Fruit fly (Drosophila melanogaster): ENCODE results near the gene flr.
A peak's percentile ranks its signal among the peaks of the same experiment; 100 is the strongest.

flr gene

dm6 chr3L:13451562-13451961, 38.9 kb downstream of the flr start:
- TF ChIP-seq CG17801 (GFP tag; optimal IDR thresholded peaks at IDR 0.05; ENCODE audit: partially characterized antibody), result no peak

DNA sequence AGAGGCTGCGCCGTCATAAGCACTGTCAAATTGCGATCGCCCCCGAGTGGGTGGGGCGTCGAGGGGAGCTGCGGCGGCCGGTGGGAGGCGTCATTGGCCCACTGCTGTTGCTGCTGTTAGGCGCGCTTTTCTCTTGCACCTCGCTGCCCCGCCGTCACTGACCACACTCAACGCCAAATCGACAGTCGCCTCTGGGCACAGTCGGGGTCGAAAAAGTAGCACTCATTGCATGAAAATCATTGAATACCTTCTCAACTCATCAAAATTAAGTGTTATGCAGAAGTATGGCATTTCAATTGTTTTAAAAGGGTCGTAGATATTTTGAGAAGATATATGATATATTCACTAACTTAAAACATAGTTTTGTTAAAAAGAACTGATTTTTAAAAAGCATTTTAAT, 39.6 kb downstream of the flr start:
- no peak for TF ChIP-seq CG17801 (GFP tag; optimal IDR thresholded peaks at IDR 0.05; ENCODE audit: partially characterized antibody)

DNA sequence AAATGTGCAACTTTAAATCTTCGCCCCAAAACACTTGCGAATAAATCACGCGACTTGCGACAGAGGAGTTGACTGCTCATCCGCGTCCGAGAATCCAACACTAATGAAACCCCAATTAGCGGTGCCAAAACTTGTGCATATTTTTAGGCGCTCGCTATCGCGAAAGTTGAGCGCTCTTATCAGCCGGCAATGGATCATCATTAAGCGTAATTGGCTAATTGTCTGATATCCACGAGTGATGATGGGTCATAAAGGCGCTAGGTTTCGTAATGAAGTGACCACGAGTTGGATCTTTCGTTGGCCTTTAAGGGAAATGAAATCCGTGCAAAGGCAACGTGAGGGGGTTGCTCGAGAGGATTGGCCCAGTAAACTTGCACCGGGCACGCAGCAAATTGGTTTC, 42.1 kb downstream of the flr start:
- TF ChIP-seq CG17801 (GFP tag; optimal IDR thresholded peaks at IDR 0.05; ENCODE audit: partially characterized antibody), result peak; percentile 2

dm6 chr3L:13457133-13457532, 44.5 kb downstream of the flr start, which contains the start of gene CG10116:
TSS of gene CG10116 (minus strand) at chr3L:13457238.
- no peak for TF ChIP-seq CG17801 (GFP tag; optimal IDR thresholded peaks at IDR 0.05; ENCODE audit: partially characterized antibody)

Data from ovary, adult (tissue).